Worm (Caenorhabditis elegans) whole organism, L4 larva: ENCODE measurements around the gene lido-16.
A peak's percentile ranks its signal among the peaks of the same experiment; 100 is the strongest.

Experiments
- R02D3.7 ChIP-seq: fragments of 150-350 bp; sonication (generic microtip); optimal IDR thresholded peaks from 3 replicates; lab custom pipeline; 2014; ENCODE audit warnings: missing biosample characterization, missing genetic modification characterization
- Y48G9A.11 ChIP-seq: fragments of 200-800 bp; sonication (Bioruptor generic); IDR thresholded peaks from 2 replicates; pipeline ENCODE4 v1.3.6; 2022; ENCODE audit warnings: missing genetic modification reagents, missing genetic modification characterization, missing compliant biosample characterization
- Y75B8A.6 ChIP-seq: fragments of 200-800 bp; sonication (Bioruptor generic); IDR thresholded peaks from 2 replicates; pipeline ENCODE4 v1.3.6; 2022; ENCODE audit warnings: missing genetic modification reagents, missing genetic modification characterization, missing compliant biosample characterization
- ceh-44 ChIP-seq: fragments of 200-800 bp; sonication (Bioruptor generic); IDR thresholded peaks from 2 replicates; pipeline ENCODE4 v1.3.6; 2022; ENCODE audit warnings: missing genetic modification reagents, missing genetic modification characterization, missing compliant biosample characterization
- ces-1 ChIP-seq: fragments of 150-350 bp; sonication (generic microtip); optimal IDR thresholded peaks from 4 replicates; lab custom pipeline; 2014; ENCODE audit warnings: missing biosample characterization, missing genetic modification reagents, missing genetic modification characterization
- cey-2 ChIP-seq: sonication (generic microtip); optimal IDR thresholded peaks from 3 replicates; lab custom pipeline; 2017; ENCODE audit warnings: missing genetic modification characterization, mild to moderate bottlenecking, missing compliant biosample characterization, antibody characterized with exemption, borderline replicate concordance; ENCODE audit not compliant: insufficient read depth
- daf-12 ChIP-seq: fragments of 150-350 bp; optimal IDR thresholded peaks from 2 replicates; lab custom pipeline; 2014; ENCODE audit warnings: missing biosample characterization, missing genetic modification reagents, missing genetic modification characterization
- daf-16 ChIP-seq, 3 experiments: sonication (generic microtip); optimal IDR thresholded peaks; 2 replicates each; lab custom pipeline; 2016 to 2017; ENCODE audit warnings: missing genetic modification characterization in 3 of 3, missing genetic modification reagents in 3 of 3, mild to moderate bottlenecking in 2 of 3, missing compliant biosample characterization in 2 of 3, missing biosample characterization in 1 of 3, moderate library complexity in 1 of 3
- daf-8 ChIP-seq: fragments of 200-800 bp; sonication (Bioruptor generic); IDR thresholded peaks from 2 replicates; pipeline ENCODE4 v1.3.6; 2022; ENCODE audit warnings: missing genetic modification characterization, missing compliant biosample characterization
- dmd-6 ChIP-seq: fragments of 200-800 bp; sonication (Bioruptor generic); IDR thresholded peaks from 2 replicates; pipeline ENCODE4 v1.3.6; 2022; ENCODE audit warnings: missing genetic modification reagents, missing genetic modification characterization, missing compliant biosample characterization
- dmd-8 ChIP-seq: fragments of 200-800 bp; sonication (Bioruptor generic); IDR thresholded peaks from 2 replicates; pipeline ENCODE4 v1.3.6; 2022; ENCODE audit warnings: missing genetic modification characterization, missing compliant biosample characterization
- dve-1 ChIP-seq: sonication (generic microtip); optimal IDR thresholded peaks from 2 replicates; lab custom pipeline; 2017; ENCODE audit warnings: antibody characterized with exemption, mild to moderate bottlenecking, missing genetic modification characterization, missing compliant biosample characterization; ENCODE audit not compliant: insufficient read depth
- hlh-11 ChIP-seq: fragments of 200-800 bp; sonication (Bioruptor generic); optimal IDR thresholded peaks from 2 replicates; lab custom pipeline; 2018; ENCODE audit warnings: mild to moderate bottlenecking, missing genetic modification characterization, missing compliant biosample characterization
- hlh-30 ChIP-seq: sonication (generic microtip); optimal IDR thresholded peaks from 2 replicates; lab custom pipeline; 2017; ENCODE audit warnings: antibody characterized with exemption, mild to moderate bottlenecking, missing genetic modification characterization, missing compliant biosample characterization; ENCODE audit not compliant: insufficient read depth
- lin-1 ChIP-seq: fragments of 200-800 bp; sonication (Bioruptor generic); IDR thresholded peaks from 2 replicates; pipeline ENCODE4 v1.3.6; 2022; ENCODE audit warnings: missing genetic modification reagents, missing genetic modification characterization, missing compliant biosample characterization
- lin-13 ChIP-seq: fragments of 150-350 bp; optimal IDR thresholded peaks from 2 replicates; lab custom pipeline; 2014; ENCODE audit warnings: missing biosample characterization, missing genetic modification reagents, missing genetic modification characterization
- lin-38 ChIP-seq: fragments of 200-800 bp; sonication (Bioruptor generic); IDR thresholded peaks from 2 replicates; pipeline ENCODE4 v1.3.6; 2022; ENCODE audit warnings: missing genetic modification reagents, missing genetic modification characterization, missing compliant biosample characterization
- lin-39 ChIP-seq: fragments of 150-350 bp; optimal IDR thresholded peaks from 2 replicates; lab custom pipeline; 2014; ENCODE audit warnings: missing biosample characterization, missing genetic modification reagents, missing genetic modification characterization
- madf-9 ChIP-seq: fragments of 200-800 bp; sonication (Bioruptor generic); conservative IDR thresholded peaks from 2 replicates; pipeline ENCODE4 v1.3.6; 2022; ENCODE audit warnings: missing genetic modification reagents, missing genetic modification characterization, missing compliant biosample characterization
- mdl-1 ChIP-seq, 2 experiments: fragments of 150-350 bp in 1 of 2; sonication (generic microtip) in 1 of 2; optimal IDR thresholded peaks; 2 replicates each; lab custom pipeline; 2014 to 2017; ENCODE audit warnings: missing biosample characterization in 2 of 2, missing genetic modification characterization in 2 of 2
- mxl-2 ChIP-seq: fragments of 200-800 bp; sonication (Bioruptor generic); conservative IDR thresholded peaks from 2 replicates; pipeline ENCODE4 v1.3.6; 2022; ENCODE audit warnings: missing genetic modification reagents, missing genetic modification characterization, missing compliant biosample characterization
- mxl-3 ChIP-seq: fragments of 200-800 bp; sonication (Bioruptor generic); optimal IDR thresholded peaks from 2 replicates; lab custom pipeline; 2018; ENCODE audit warnings: mild to moderate bottlenecking, missing genetic modification characterization, missing compliant biosample characterization
- nhr-10 ChIP-seq: fragments of 150-350 bp; optimal IDR thresholded peaks from 2 replicates; lab custom pipeline; 2014; ENCODE audit warnings: missing biosample characterization, missing genetic modification characterization
- nhr-237 ChIP-seq: sonication (generic microtip); optimal IDR thresholded peaks from 2 replicates; lab custom pipeline; 2017; ENCODE audit warnings: missing biosample characterization, missing genetic modification characterization
- nhr-28 ChIP-seq: fragments of 150-350 bp; optimal IDR thresholded peaks from 2 replicates; lab custom pipeline; 2014; ENCODE audit warnings: missing biosample characterization, missing genetic modification characterization
- nhr-41 ChIP-seq: fragments of 200-800 bp; sonication (Bioruptor generic); IDR thresholded peaks from 2 replicates; pipeline ENCODE4 v1.3.6; 2022; ENCODE audit warnings: missing genetic modification reagents, missing genetic modification characterization, missing compliant biosample characterization
- nhr-42 ChIP-seq: fragments of 200-800 bp; sonication (Bioruptor generic); IDR thresholded peaks from 2 replicates; pipeline ENCODE4 v1.3.6; 2022; ENCODE audit warnings: missing genetic modification characterization, missing compliant biosample characterization
- nhr-48 ChIP-seq: sonication (generic microtip); optimal IDR thresholded peaks from 2 replicates; lab custom pipeline; 2016; ENCODE audit warnings: mild to moderate bottlenecking, missing genetic modification characterization, missing compliant biosample characterization
- nhr-6 ChIP-seq: fragments of 150-350 bp; optimal IDR thresholded peaks from 2 replicates; lab custom pipeline; 2014; ENCODE audit warnings: missing biosample characterization, missing genetic modification characterization
- nhr-76 ChIP-seq: fragments of 150-350 bp; optimal IDR thresholded peaks from 2 replicates; lab custom pipeline; 2014; ENCODE audit warnings: missing biosample characterization, missing genetic modification characterization
- nhr-77 ChIP-seq: fragments of 150-350 bp; optimal IDR thresholded peaks from 2 replicates; lab custom pipeline; 2014; ENCODE audit warnings: missing biosample characterization, missing genetic modification characterization
- pha-4 ChIP-seq, 2 experiments: fragments of 150-350 bp in 1 of 2; fragments of 200-800 bp in 1 of 2; sonication (Bioruptor generic) in 1 of 2; IDR thresholded peaks in 1 of 2; optimal IDR thresholded peaks in 1 of 2; 2 replicates each; pipeline versions ENCODE4 v1.3.6 to Lab custom; 2014 to 2022; ENCODE audit warnings: missing genetic modification characterization in 2 of 2, missing genetic modification reagents in 2 of 2, missing biosample characterization in 1 of 2, missing compliant biosample characterization in 1 of 2
- php-3 ChIP-seq: fragments of 200-800 bp; sonication (Bioruptor generic); IDR thresholded peaks from 2 replicates; pipeline ENCODE4 v1.3.6; 2022; ENCODE audit warnings: missing genetic modification reagents, missing genetic modification characterization, missing compliant biosample characterization
- pqm-1 ChIP-seq: sonication (generic microtip); optimal IDR thresholded peaks from 2 replicates; lab custom pipeline; 2017; ENCODE audit warnings: missing biosample characterization, missing genetic modification characterization
- saeg-2 ChIP-seq: fragments of 200-800 bp; sonication (Bioruptor generic); IDR thresholded peaks from 2 replicates; pipeline ENCODE4 v1.3.6; 2022; ENCODE audit warnings: missing genetic modification reagents, missing genetic modification characterization, missing compliant biosample characterization
- set-16 ChIP-seq: fragments of 200-800 bp; sonication (Bioruptor generic); IDR thresholded peaks from 2 replicates; pipeline ENCODE4 v1.3.6; 2022; ENCODE audit warnings: missing genetic modification reagents, missing genetic modification characterization, missing compliant biosample characterization
- spr-3 ChIP-seq: fragments of 200-800 bp; sonication (Bioruptor generic); optimal IDR thresholded peaks from 2 replicates; lab custom pipeline; 2018; ENCODE audit warnings: mild to moderate bottlenecking, missing genetic modification characterization, missing compliant biosample characterization
- tag-97 ChIP-seq: fragments of 200-800 bp; sonication (Bioruptor generic); IDR thresholded peaks from 2 replicates; pipeline ENCODE4 v1.3.6; 2022; ENCODE audit warnings: missing genetic modification characterization, missing compliant biosample characterization
- zfp-3 ChIP-seq: fragments of 200-800 bp; sonication (Bioruptor generic); conservative IDR thresholded peaks from 2 replicates; pipeline ENCODE4 v1.3.6; 2022; ENCODE audit warnings: missing genetic modification reagents, missing genetic modification characterization, missing compliant biosample characterization

lido-16 gene

DNA sequence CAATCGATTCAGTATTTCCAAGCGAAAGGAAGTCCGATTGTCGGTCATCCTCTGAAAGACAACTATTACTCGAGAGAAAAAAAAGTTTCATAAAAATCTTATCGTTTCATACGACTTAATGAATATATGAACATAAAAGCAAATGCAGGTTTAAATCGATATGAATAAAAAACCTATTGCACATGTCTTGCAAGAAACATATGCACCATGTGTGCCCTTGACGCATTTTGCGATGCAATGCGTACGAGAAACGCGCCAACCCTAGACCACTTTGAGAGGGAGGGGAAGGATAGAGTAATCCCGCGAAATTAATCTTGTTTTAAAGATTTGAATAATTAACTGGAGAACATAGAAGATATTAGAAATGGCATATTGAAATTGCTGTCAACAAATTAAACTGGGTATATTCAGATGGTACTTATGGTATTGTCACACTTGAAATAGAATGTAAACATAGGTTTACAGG lies 31.4 kb downstream of the lido-16 start, which contains the start of gene atg-16.2 (continued):
- TF ChIP-seq hlh-11 (tag; lab: Kevin White, UChicago) (no peak), nhr-6 (peak; percentile 47), nhr-42 (GFP tag; lab: Robert Waterston, UW) (no peak)

DNA sequence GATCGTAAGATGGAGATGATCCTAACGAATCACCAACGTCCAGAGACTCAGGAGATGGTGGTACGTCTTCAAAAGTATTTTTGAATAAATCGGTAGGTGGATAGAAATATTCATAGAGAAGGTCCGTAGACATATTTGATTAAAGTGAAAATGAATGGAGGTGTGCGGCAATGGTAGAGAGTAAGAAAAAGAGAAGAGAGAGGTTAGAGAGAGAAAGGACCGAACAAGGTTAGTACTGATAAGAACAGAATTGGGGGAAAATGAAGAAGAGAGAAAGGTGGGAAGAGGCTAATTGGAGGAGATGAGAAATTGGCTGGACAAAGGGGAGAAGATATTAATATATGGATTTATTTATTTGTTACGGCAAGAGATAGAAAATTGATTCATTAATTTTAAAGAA lies 35.1 kb downstream of the lido-16 start, which contains the start of gene nhr-22:
TSS of gene nhr-22 (minus strand) at position 137 of the 400 bp plus-strand sequence.
- TF ChIP-seq pqm-1 (tag; lab: Kevin White, UChicago) (peak; percentile 28), mxl-3 (GFP tag; lab: Kevin White, UChicago) (peak; percentile 54), saeg-2 (GFP tag; lab: Robert Waterston, UW) (no peak), nhr-28 (tag; lab: Kevin White, UChicago) (peak; percentile 60), lin-13 (GFP tag; lab: Kevin White, UChicago) (no peak), zfp-3 (no peak)

DNA sequence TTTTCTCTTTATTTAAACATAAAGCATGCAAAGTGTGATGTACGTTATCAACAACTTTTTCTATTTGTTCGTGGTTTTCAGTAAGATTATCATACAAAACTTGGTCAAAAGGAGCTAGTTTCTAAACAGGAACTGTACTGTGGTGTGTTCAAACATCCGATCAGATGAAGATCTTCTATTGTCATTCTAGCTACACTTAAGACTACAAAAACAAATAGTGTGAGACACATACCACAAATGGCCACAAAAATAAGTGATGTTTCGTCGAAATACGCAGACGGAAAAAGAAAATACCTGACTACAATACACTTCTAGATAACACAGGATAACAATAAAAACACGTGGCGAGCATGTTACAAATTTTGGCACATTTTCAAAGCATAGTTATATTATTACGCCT lies 36.1 kb downstream of the lido-16 start:
- no peak for TF ChIP-seq daf-12
- no peak for TF ChIP-seq lin-1 (GFP tag; lab: Robert Waterston, UW)
- TF ChIP-seq nhr-48 (tag; lab: Kevin White, UChicago) = no peak
- no peak for TF ChIP-seq lin-39 (tag; lab: Kevin White, UChicago)
- TF ChIP-seq dmd-6 (GFP tag; lab: Robert Waterston, UW) = peak; percentile 39
- TF ChIP-seq nhr-237 = no peak
- TF ChIP-seq pqm-1 (tag; lab: Kevin White, UChicago) = peak; percentile 82
- TF ChIP-seq pha-4 (GFP tag; IDR thresholded peaks at IDR 0.05; lab: Robert Waterston, UW) = no peak
- TF ChIP-seq pha-4 (tag; optimal IDR thresholded peaks at IDR 0.05; lab: Kevin White, UChicago) = no peak
- TF ChIP-seq Y75B8A.6 (GFP tag; lab: Robert Waterston, UW) = no peak
- no peak for TF ChIP-seq nhr-76 (tag; lab: Kevin White, UChicago)
- no peak for TF ChIP-seq nhr-10 (tag; lab: Kevin White, UChicago)
- no peak for TF ChIP-seq tag-97 (GFP tag; lab: Robert Waterston, UW)
- no peak for TF ChIP-seq cey-2
- peak; percentile 69 for TF ChIP-seq mxl-3 (GFP tag; lab: Kevin White, UChicago)
- no peak for TF ChIP-seq set-16 (GFP tag; lab: Robert Waterston, UW)
- peak in 1 of 2 experiments; percentile 25 for TF ChIP-seq mdl-1 (tag; optimal IDR thresholded peaks at IDR 0.05; lab: Kevin White, UChicago)
- TF ChIP-seq Y48G9A.11 (GFP tag; lab: Robert Waterston, UW) = no peak
- peak; percentile 24 for TF ChIP-seq hlh-30 (tag; lab: Kevin White, UChicago)
- TF ChIP-seq ces-1 = no peak
- no peak for TF ChIP-seq nhr-77
- peak; percentile 49 for TF ChIP-seq hlh-11 (tag; lab: Kevin White, UChicago)
- no peak for TF ChIP-seq madf-9 (GFP tag; lab: Robert Waterston, UW)
- TF ChIP-seq dve-1 (tag; lab: Kevin White, UChicago) = peak; percentile 40
- no peak for TF ChIP-seq R02D3.7 (tag; lab: Kevin White, UChicago)
- no peak for TF ChIP-seq lin-38 (GFP tag; lab: Robert Waterston, UW)
- no peak for TF ChIP-seq php-3 (GFP tag; lab: Robert Waterston, UW)
- no peak for TF ChIP-seq daf-8
- no peak for TF ChIP-seq dmd-8
- no peak for TF ChIP-seq nhr-41 (GFP tag; lab: Robert Waterston, UW)
- TF ChIP-seq mxl-2 = no peak
- no peak for TF ChIP-seq daf-16 (GFP tag; optimal IDR thresholded peaks at IDR 0.05; lab: Kevin White, UChicago)
- peak; percentile 63 for TF ChIP-seq daf-16 (tag; optimal IDR thresholded peaks at IDR 0.05; lab: Kevin White, UChicago)
- TF ChIP-seq spr-3 (GFP tag; lab: Kevin White, UChicago) = no peak
- no peak for TF ChIP-seq ceh-44 (GFP tag; lab: Robert Waterston, UW)
- TF ChIP-seq nhr-28 (tag; lab: Kevin White, UChicago) = peak; percentile 100
